Fruit fly (Drosophila melanogaster) S2 (cell line): ENCODE measurements around the gene vers.

Experiments used
- CG8478 ChIP-seq: fragments of >200 bp; optimal IDR thresholded peaks from 2 replicates; lab custom pipeline; 2018
- CTCF ChIP-seq, 2 experiments: fragments of >200 bp; optimal IDR thresholded peaks; 2 replicates each; lab custom pipeline; 2018

The vers gene

dm6 chr3L:12107378-12107777 lies 8.5 kb upstream of the vers start:
- TF ChIP-seq CTCF (optimal IDR thresholded peaks at IDR 0.05; lab: Kevin White, UChicago) (no peak), CG8478 (lab: Kevin White, UChicago) (no peak)

- TF ChIP-seq CG8478 (lab: Kevin White, UChicago) = no peak
- TF ChIP-seq CTCF (optimal IDR thresholded peaks at IDR 0.05; lab: Kevin White, UChicago) = no peak
Measured at dm6 chr3L:12108515-12108914, 7.4 kb upstream of the vers start.

DNA sequence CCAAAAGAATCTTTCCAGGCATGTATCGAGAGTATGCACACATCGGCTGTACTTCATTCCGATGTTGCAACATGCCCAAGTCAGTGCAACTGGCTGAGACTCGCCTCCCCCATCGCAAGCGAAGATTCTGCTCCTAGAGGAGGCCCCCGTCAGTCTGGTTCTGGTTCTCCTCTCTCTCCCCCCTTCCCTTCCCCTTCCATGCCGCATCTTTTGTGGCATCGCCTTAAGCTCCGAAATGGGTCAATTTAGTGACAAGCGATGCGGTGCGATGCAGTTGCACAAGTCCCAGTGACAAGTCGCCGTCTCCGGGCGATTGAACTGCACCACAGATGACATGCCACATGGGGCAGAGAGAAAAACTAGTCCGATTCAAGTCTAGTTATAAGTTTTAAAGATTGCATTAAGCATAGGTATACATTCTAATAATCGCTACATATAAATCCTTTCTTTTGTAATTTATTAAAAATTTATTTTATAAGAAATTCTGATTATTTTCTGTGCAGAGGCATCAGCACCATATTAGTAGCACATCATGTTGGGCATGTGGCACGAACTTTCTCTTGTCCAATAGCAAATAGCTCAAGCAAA lies 6.8 kb upstream of the vers start:
- TF ChIP-seq CTCF (optimal IDR thresholded peaks at IDR 0.05; lab: Kevin White, UChicago) = no peak
- TF ChIP-seq CG8478 (lab: Kevin White, UChicago) = no peak

dm6 chr3L:12111081-12111958 lies 4.6 kb upstream of the vers start:
- no peak for TF ChIP-seq CG8478 (lab: Kevin White, UChicago)
- TF ChIP-seq CTCF (optimal IDR thresholded peaks at IDR 0.05; lab: Kevin White, UChicago) = no peak

dm6 chr3L:12112967-12113366 lies 2.9 kb upstream of the vers start:
- TF ChIP-seq CTCF (optimal IDR thresholded peaks at IDR 0.05; lab: Kevin White, UChicago) (no peak), CG8478 (lab: Kevin White, UChicago) (no peak)

DNA sequence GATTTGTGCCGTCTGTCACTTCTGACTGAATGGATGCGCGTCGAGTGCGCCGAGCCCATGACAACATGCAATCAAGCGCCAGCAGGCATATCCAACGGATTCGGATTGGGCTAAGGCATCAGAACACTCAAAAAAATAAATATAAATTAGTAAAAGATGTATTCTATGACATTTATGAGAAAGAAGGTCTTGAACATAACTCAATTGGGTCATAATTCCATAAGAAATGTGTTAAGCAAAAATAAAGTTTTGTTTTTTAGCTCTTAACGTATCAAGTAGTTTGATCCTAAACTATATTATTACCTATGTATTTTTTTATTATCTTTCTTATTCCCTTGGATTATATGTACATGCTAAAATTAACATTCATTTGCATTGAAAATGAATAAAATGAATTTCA lies 2.3 kb upstream of the vers start:
- TF ChIP-seq CG8478 (lab: Kevin White, UChicago) (no peak), CTCF (optimal IDR thresholded peaks at IDR 0.05; lab: Kevin White, UChicago) (no peak)

DNA sequence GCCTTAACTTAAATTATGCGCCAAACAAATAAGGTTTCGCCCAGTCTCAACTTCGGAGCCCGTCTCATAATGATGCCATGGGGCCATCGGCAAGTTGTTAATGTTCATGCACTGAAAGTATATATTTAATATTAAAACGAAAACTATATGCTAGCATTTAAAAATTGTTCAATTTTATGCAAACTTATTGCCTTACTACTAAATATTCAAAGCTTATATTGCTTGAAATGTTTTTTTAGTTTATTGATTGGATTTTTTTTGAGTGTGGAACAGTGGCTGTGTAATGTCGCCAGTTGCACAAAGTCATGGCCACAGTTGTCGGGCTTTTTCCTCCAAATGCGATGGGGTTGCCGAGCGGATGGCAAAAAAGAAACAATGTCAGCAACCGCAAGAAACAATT lies 1.7 kb upstream of the vers start:
- TF ChIP-seq CG8478 (lab: Kevin White, UChicago) (no peak), CTCF (optimal IDR thresholded peaks at IDR 0.05; lab: Kevin White, UChicago) (no peak)

dm6 chr3L:12115103-12115502 lies 798 bp upstream of the vers start:
- TF ChIP-seq CG8478 (lab: Kevin White, UChicago) = no peak
- TF ChIP-seq CTCF (optimal IDR thresholded peaks at IDR 0.05; lab: Kevin White, UChicago) = no peak

- no peak for TF ChIP-seq CTCF (optimal IDR thresholded peaks at IDR 0.05; lab: Kevin White, UChicago)
- TF ChIP-seq CG8478 (lab: Kevin White, UChicago) = no peak
Measured at dm6 chr3L:12118156-12118555, 2.3 kb downstream of the vers start, which contains the start of gene ssp. Gene ssp (plus strand): TSS chr3L:12118257.

DNA sequence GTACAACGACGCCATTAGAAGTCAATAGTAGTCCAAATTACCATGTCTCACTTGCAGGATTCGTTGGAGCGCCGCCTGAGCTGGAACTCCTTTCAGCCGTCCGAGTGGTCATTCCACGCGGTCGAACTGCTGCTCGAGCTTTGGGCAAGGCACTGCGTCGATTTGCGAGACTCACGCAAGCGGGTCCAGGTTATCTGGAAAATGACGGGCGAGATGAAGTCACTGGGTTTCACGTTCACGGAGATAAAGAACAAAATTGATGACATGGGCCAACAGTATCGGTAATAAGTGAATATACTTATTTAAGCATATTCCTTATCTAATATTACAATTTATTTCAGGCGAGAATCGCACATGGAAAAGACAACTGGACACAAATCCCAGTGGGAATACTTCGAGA lies 2.7 kb downstream of the vers start:
- TF ChIP-seq CTCF (optimal IDR thresholded peaks at IDR 0.05; lab: Kevin White, UChicago) (no peak), CG8478 (lab: Kevin White, UChicago) (no peak)

- TF ChIP-seq CTCF (optimal IDR thresholded peaks at IDR 0.05; lab: Kevin White, UChicago) (no peak), CG8478 (lab: Kevin White, UChicago) (no peak)
Measured at dm6 chr3L:12119875-12120485, 4.1 kb downstream of the vers start, which contains the start of gene CG11560. Gene CG11560 (plus strand): TSS chr3L:12120019.

dm6 chr3L:12122891-12123290 lies 7.0 kb downstream of the vers start:
- TF ChIP-seq CG8478 (lab: Kevin White, UChicago) (no peak), CTCF (optimal IDR thresholded peaks at IDR 0.05; lab: Kevin White, UChicago) (no peak)

DNA sequence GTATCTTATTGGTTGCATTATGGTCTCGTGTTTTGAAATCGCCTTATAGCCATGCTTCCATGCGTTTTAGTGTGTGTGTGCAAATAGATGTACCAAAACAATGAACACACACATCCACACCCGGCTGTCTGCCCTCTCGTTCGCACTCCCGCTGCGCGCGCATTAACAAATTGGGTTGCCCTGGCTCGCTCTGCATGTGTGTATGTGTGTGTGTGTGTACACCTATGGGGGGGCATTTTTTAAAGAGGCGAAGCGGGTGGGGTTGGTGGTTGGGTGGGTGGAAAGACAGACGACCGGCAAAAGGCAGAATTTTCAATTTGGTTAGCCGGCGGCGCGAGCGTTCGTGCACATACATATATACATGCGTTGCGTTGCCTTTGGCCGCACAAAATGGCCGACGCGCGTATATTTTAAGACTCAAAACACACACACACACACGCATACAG lies 8.3 kb downstream of the vers start:
- TF ChIP-seq CG8478 (lab: Kevin White, UChicago) = no peak
- no peak for TF ChIP-seq CTCF (optimal IDR thresholded peaks at IDR 0.05; lab: Kevin White, UChicago)

dm6 chr3L:12124975-12125374 lies 9.1 kb downstream of the vers start, which contains the start of gene yps:
Gene yps (minus strand): TSS chr3L:12125150.
- peak in 1 of 2 experiments; percentile 48 for TF ChIP-seq CTCF (optimal IDR thresholded peaks at IDR 0.05; lab: Kevin White, UChicago)
- no peak for TF ChIP-seq CG8478 (lab: Kevin White, UChicago)
